Worm (Caenorhabditis elegans): ENCODE measurements around the gene lys-10.

Gene lys-10

ce11 chrIV:8375381-8375780 lies 42.8 kb downstream of the lys-10 start (continued):
- TF ChIP-seq ceh-8 (GFP tag; optimal IDR thresholded peaks at IDR 0.05) (no peak), hlh-4 (tag; optimal IDR thresholded peaks at IDR 0.05) (no peak), vab-15 (tag; optimal IDR thresholded peaks at IDR 0.05) (peak; percentile 59), blmp-1 (tag; optimal IDR thresholded peaks at IDR 0.05) (peak; percentile 44)

- peak; percentile 46 for TF ChIP-seq lin-14 (GFP tag; optimal IDR thresholded peaks at IDR 0.05)
- TF ChIP-seq skn-1 (tag; optimal IDR thresholded peaks at IDR 0.05): peak; percentile 72
- TF ChIP-seq rnt-1 (tag; optimal IDR thresholded peaks at IDR 0.05): peak; percentile 12
- TF ChIP-seq nhr-77 (tag; optimal IDR thresholded peaks at IDR 0.05): peak; percentile 38
- TF ChIP-seq nhr-237 (tag; optimal IDR thresholded peaks at IDR 0.05): no peak
- peak in 1 of 2 experiments; percentile 27 for TF ChIP-seq efl-1 (optimal IDR thresholded peaks at IDR 0.05)
- no peak for TF ChIP-seq efl-1 (GFP tag; optimal IDR thresholded peaks at IDR 0.05 in 1 of 2)
- peak; percentile 58 for TF ChIP-seq dsc-1 (tag; optimal IDR thresholded peaks at IDR 0.05)
- peak in 1 of 2 experiments; percentile 32 for TF ChIP-seq lsy-2 (tag; optimal IDR thresholded peaks at IDR 0.05)
- TF ChIP-seq mdl-1 (tag; optimal IDR thresholded peaks at IDR 0.05): no peak
- peak; percentile 36 for TF ChIP-seq mep-1 (tag; optimal IDR thresholded peaks at IDR 0.05)
- TF ChIP-seq ceh-82 (tag; optimal IDR thresholded peaks at IDR 0.05): peak in 2 of 3 experiments; percentile 2 to 38
- TF ChIP-seq nhr-71 (tag; optimal IDR thresholded peaks at IDR 0.05): peak; percentile 9
- no peak for TF ChIP-seq hlh-4 (tag; optimal IDR thresholded peaks at IDR 0.05)
- TF ChIP-seq egl-27 (tag; optimal IDR thresholded peaks at IDR 0.05): no peak
- TF ChIP-seq lin-35 (GFP tag; optimal IDR thresholded peaks at IDR 0.05): peak in 1 of 2 experiments; percentile 16
These were observed 44.3 kb downstream of the lys-10 start for ce11 chrIV:8376923-8377322.

ce11 chrIV:8377501-8377900 lies 44.9 kb downstream of the lys-10 start, which contains the start of gene D2096.7:
Gene D2096.7, minus strand, starts transcription at chrIV:8377630.
- TF ChIP-seq nhr-77 (tag; optimal IDR thresholded peaks at IDR 0.05) (no peak), mef-2 (tag; optimal IDR thresholded peaks at IDR 0.05) (no peak), grh-1 (GFP tag; IDR thresholded peaks at IDR 0.05) (0 out of 2 replicates have a peak, but pooled peaks have one; percentile 11), sox-4 (tag; optimal IDR thresholded peaks at IDR 0.05) (no peak), nhr-90 (tag; optimal IDR thresholded peaks at IDR 0.05; ENCODE audit: poor library complexity) (no peak), aly-2 (tag; optimal IDR thresholded peaks at IDR 0.05) (peak; percentile 43), nhr-84 (tag; optimal IDR thresholded peaks at IDR 0.05) (no peak)

ce11 chrIV:8378280-8378679 lies 45.7 kb downstream of the lys-10 start:
- TF ChIP-seq C04F5.9 (tag; optimal IDR thresholded peaks at IDR 0.05): no peak
- TF ChIP-seq unc-98 (GFP tag; IDR thresholded peaks at IDR 0.05): no peak
- TF ChIP-seq nhr-76 (tag; optimal IDR thresholded peaks at IDR 0.05): no peak
- TF ChIP-seq swsn-7 (tag; optimal IDR thresholded peaks at IDR 0.05): no peak
- no peak for TF ChIP-seq ces-1 (GFP tag; optimal IDR thresholded peaks at IDR 0.05)

ce11 chrIV:8379278-8379677 lies 46.7 kb downstream of the lys-10 start, which contains the start of gene nap-1:
Gene nap-1, minus strand, starts transcription at chrIV:8379319.
- TF ChIP-seq unc-30 (tag; optimal IDR thresholded peaks at IDR 0.05) (no peak), sup-37 (GFP tag; optimal IDR thresholded peaks at IDR 0.05) (no peak), sptf-1 (tag; optimal IDR thresholded peaks at IDR 0.05) (no peak), unc-98 (GFP tag; IDR thresholded peaks at IDR 0.05) (no peak), aly-2 (tag; optimal IDR thresholded peaks at IDR 0.05) (no peak), lin-13 (GFP tag; optimal IDR thresholded peaks at IDR 0.05) (peak; percentile 81), ztf-4 (tag; optimal IDR thresholded peaks at IDR 0.05) (no peak), nhr-71 (tag; optimal IDR thresholded peaks at IDR 0.05) (peak; percentile 85), pag-3 (tag; optimal IDR thresholded peaks at IDR 0.05; ENCODE audit: borderline replicate concordance, insufficient read depth) (no peak), isw-1 (GFP tag; IDR thresholded peaks at IDR 0.05) (peak; percentile 59), hpl-2 (GFP tag; optimal IDR thresholded peaks at IDR 0.05) (no peak), mef-2 (tag; optimal IDR thresholded peaks at IDR 0.05) (no peak), egl-27 (tag; optimal IDR thresholded peaks at IDR 0.05) (peak in 1 of 2 experiments; percentile 9), xbp-1 (tag; optimal IDR thresholded peaks at IDR 0.05) (peak; percentile 71), unc-86 (tag; optimal IDR thresholded peaks at IDR 0.05) (peak; percentile 58), ceh-8 (GFP tag; optimal IDR thresholded peaks at IDR 0.05) (no peak), ceh-90 (tag; optimal IDR thresholded peaks at IDR 0.05) (no peak), ets-5 (GFP tag; IDR thresholded peaks at IDR 0.05) (no peak), fkh-10 (GFP tag; optimal IDR thresholded peaks at IDR 0.05) (no peak), grh-1 (GFP tag; IDR thresholded peaks at IDR 0.05) (no peak), irx-1 (tag; optimal IDR thresholded peaks at IDR 0.05) (no peak), efl-1 (optimal IDR thresholded peaks at IDR 0.05) (peak; percentile 81), efl-1 (GFP tag; optimal IDR thresholded peaks at IDR 0.05 in 1 of 2) (peak; percentile 70 to 97), nhr-84 (tag; optimal IDR thresholded peaks at IDR 0.05) (no peak), nhr-237 (tag; optimal IDR thresholded peaks at IDR 0.05) (peak; percentile 15), aha-1 (tag; optimal IDR thresholded peaks at IDR 0.05) (peak; percentile 42), lin-35 (GFP tag; optimal IDR thresholded peaks at IDR 0.05) (peak; percentile 77 to 85), dsc-1 (tag; optimal IDR thresholded peaks at IDR 0.05) (peak; percentile 48)
